Worm (Caenorhabditis elegans): ENCODE results near the gene fbxb-63.

DNA sequence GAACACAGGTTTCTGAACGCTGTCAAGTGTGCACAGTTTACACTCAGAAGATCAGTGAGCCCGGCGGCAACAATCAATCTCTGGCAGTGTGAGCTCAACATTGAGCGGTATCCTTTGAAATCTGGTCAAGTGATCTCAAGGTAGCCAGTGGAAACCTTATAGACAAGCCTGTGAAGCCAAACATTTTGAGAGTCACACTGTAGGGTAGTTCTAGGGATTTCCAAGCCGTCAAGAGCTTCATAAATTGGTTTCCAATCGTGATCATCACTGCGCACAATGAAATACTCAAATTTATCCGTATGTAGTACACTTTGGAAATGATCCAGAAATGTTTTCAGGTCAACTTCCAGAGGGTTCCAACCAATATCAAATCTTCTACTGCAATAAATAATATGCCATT, 3.4 kb upstream of the fbxb-63 start, which contains the start of gene F55C9.15:
- TF ChIP-seq tra-4 (tag; optimal IDR thresholded peaks at IDR 0.05), result no peak
- no peak for TF ChIP-seq aly-1 (tag; optimal IDR thresholded peaks at IDR 0.05)
- TF ChIP-seq ets-7 (tag; optimal IDR thresholded peaks at IDR 0.05), result no peak
- TF ChIP-seq ama-1 (optimal IDR thresholded peaks at IDR 0.05), result no peak
- TF ChIP-seq ceh-36 (tag; optimal IDR thresholded peaks at IDR 0.05), result no peak
- no peak for TF ChIP-seq scrt-1 (GFP tag; IDR thresholded peaks at IDR 0.05)
- no peak for TF ChIP-seq sea-1 (GFP tag; conservative IDR thresholded peaks at IDR 0.05)
- TF ChIP-seq flt-1 (GFP tag; IDR thresholded peaks at IDR 0.05), result no peak
- no peak for TF ChIP-seq hmbx-1 (tag; optimal IDR thresholded peaks at IDR 0.05)
- TF ChIP-seq hnd-1 (tag; optimal IDR thresholded peaks at IDR 0.05), result no peak
- TF ChIP-seq B0310.2 (tag; optimal IDR thresholded peaks at IDR 0.05), result no peak
- no peak for TF ChIP-seq pes-1 (GFP tag; IDR thresholded peaks at IDR 0.05)
- no peak for TF ChIP-seq hmg-4 (GFP tag; optimal IDR thresholded peaks at IDR 0.05)
